Worm (Caenorhabditis elegans) whole organism, L4 larva: ENCODE measurements around the gene ced-4.

Experiments
- D1046.2 ChIP-seq: fragments of 200-800 bp; sonication (Bioruptor generic); IDR thresholded peaks from 2 replicates; pipeline ENCODE4 v1.3.6; 2022; ENCODE audit warnings: missing genetic modification characterization, missing compliant biosample characterization
- F49E8.2 ChIP-seq: sonication (generic microtip); optimal IDR thresholded peaks from 2 replicates; lab custom pipeline; 2016; ENCODE audit warnings: missing compliant biosample characterization, mild to moderate bottlenecking, missing genetic modification characterization, borderline replicate concordance
- T20F7.1 ChIP-seq: fragments of 200-800 bp; sonication (Bioruptor generic); optimal IDR thresholded peaks from 2 replicates; lab custom pipeline; 2018; ENCODE audit warnings: mild to moderate bottlenecking, missing genetic modification characterization, missing compliant biosample characterization
- Y5F2A.4 ChIP-seq: fragments of 200-800 bp; sonication (Bioruptor generic); optimal IDR thresholded peaks from 2 replicates; lab custom pipeline; 2018; ENCODE audit warnings: mild to moderate bottlenecking, missing genetic modification characterization, missing compliant biosample characterization
- aha-1 ChIP-seq: fragments of 150-350 bp; peaks from one replicate; lab custom pipeline; 2014; ENCODE audit warnings: missing biosample characterization, missing genetic modification characterization
- ceh-28 ChIP-seq: fragments of 150-350 bp; optimal IDR thresholded peaks from 2 replicates; lab custom pipeline; 2014; ENCODE audit warnings: missing biosample characterization, missing genetic modification reagents, missing genetic modification characterization
- ceh-62 ChIP-seq: sonication (generic microtip); optimal IDR thresholded peaks from 2 replicates; lab custom pipeline; 2017; ENCODE audit warnings: missing biosample characterization, missing genetic modification characterization
- ceh-82 ChIP-seq: sonication (generic microtip); optimal IDR thresholded peaks from 2 replicates; lab custom pipeline; 2017; ENCODE audit warnings: missing biosample characterization, missing genetic modification characterization
- ces-1 ChIP-seq: fragments of 150-350 bp; sonication (generic microtip); optimal IDR thresholded peaks from 4 replicates; lab custom pipeline; 2014; ENCODE audit warnings: missing biosample characterization, missing genetic modification reagents, missing genetic modification characterization
- daf-12 ChIP-seq: fragments of 150-350 bp; optimal IDR thresholded peaks from 2 replicates; lab custom pipeline; 2014; ENCODE audit warnings: missing biosample characterization, missing genetic modification reagents, missing genetic modification characterization
- daf-16 ChIP-seq, 3 experiments: sonication (generic microtip); optimal IDR thresholded peaks; 2 replicates each; lab custom pipeline; 2016 to 2017; ENCODE audit warnings: missing genetic modification characterization in 3 of 3, missing genetic modification reagents in 3 of 3, mild to moderate bottlenecking in 2 of 3, missing compliant biosample characterization in 2 of 3, missing biosample characterization in 1 of 3, moderate library complexity in 1 of 3
- daf-8 ChIP-seq: fragments of 200-800 bp; sonication (Bioruptor generic); IDR thresholded peaks from 2 replicates; pipeline ENCODE4 v1.3.6; 2022; ENCODE audit warnings: missing genetic modification characterization, missing compliant biosample characterization
- dve-1 ChIP-seq: sonication (generic microtip); optimal IDR thresholded peaks from 2 replicates; lab custom pipeline; 2017; ENCODE audit warnings: antibody characterized with exemption, mild to moderate bottlenecking, missing genetic modification characterization, missing compliant biosample characterization; ENCODE audit not compliant: insufficient read depth
- egl-27 ChIP-seq: sonication (generic microtip); optimal IDR thresholded peaks from 3 replicates; lab custom pipeline; 2017; ENCODE audit warnings: missing biosample characterization, missing genetic modification reagents, missing genetic modification characterization
- fkh-10 ChIP-seq: fragments of 150-350 bp; optimal IDR thresholded peaks from 2 replicates; lab custom pipeline; 2014; ENCODE audit warnings: missing biosample characterization, missing genetic modification reagents, missing genetic modification characterization
- fos-1 ChIP-seq: fragments of 150-350 bp; optimal IDR thresholded peaks from 2 replicates; lab custom pipeline; 2014; ENCODE audit warnings: missing biosample characterization, missing genetic modification characterization
- gei-8 ChIP-seq: fragments of 200-800 bp; sonication (Bioruptor generic); optimal IDR thresholded peaks from 2 replicates; lab custom pipeline; 2018; ENCODE audit warnings: mild to moderate bottlenecking, missing genetic modification characterization, missing compliant biosample characterization
- hlh-11 ChIP-seq: fragments of 200-800 bp; sonication (Bioruptor generic); optimal IDR thresholded peaks from 2 replicates; lab custom pipeline; 2018; ENCODE audit warnings: mild to moderate bottlenecking, missing genetic modification characterization, missing compliant biosample characterization
- jun-1 ChIP-seq: fragments of 150-350 bp; optimal IDR thresholded peaks from 2 replicates; lab custom pipeline; 2014; ENCODE audit warnings: missing biosample characterization, missing genetic modification reagents, missing genetic modification characterization
- lim-7 ChIP-seq: fragments of 200-800 bp; sonication (Bioruptor generic); IDR thresholded peaks from 2 replicates; pipeline ENCODE4 v1.3.6; 2022; ENCODE audit warnings: missing genetic modification characterization, missing compliant biosample characterization
- lin-29 ChIP-seq: fragments of 200-800 bp; sonication (Bioruptor generic); IDR thresholded peaks from 2 replicates; pipeline ENCODE4 v1.3.6; 2022; ENCODE audit warnings: missing genetic modification reagents, missing genetic modification characterization, missing compliant biosample characterization
- lin-38 ChIP-seq: fragments of 200-800 bp; sonication (Bioruptor generic); IDR thresholded peaks from 2 replicates; pipeline ENCODE4 v1.3.6; 2022; ENCODE audit warnings: missing genetic modification reagents, missing genetic modification characterization, missing compliant biosample characterization
- lin-39 ChIP-seq: fragments of 150-350 bp; optimal IDR thresholded peaks from 2 replicates; lab custom pipeline; 2014; ENCODE audit warnings: missing biosample characterization, missing genetic modification reagents, missing genetic modification characterization
- mep-1 ChIP-seq: fragments of 150-350 bp; sonication (generic microtip); optimal IDR thresholded peaks from 3 replicates; lab custom pipeline; 2014; ENCODE audit warnings: missing biosample characterization, missing genetic modification characterization
- mes-2 ChIP-seq: sonication (generic microtip); optimal IDR thresholded peaks from 2 replicates; lab custom pipeline; 2016; ENCODE audit warnings: missing genotype, mild to moderate bottlenecking, missing genetic modification characterization, missing compliant biosample characterization; ENCODE audit not compliant: poor library complexity, severe bottlenecking
- mxl-3 ChIP-seq: fragments of 200-800 bp; sonication (Bioruptor generic); optimal IDR thresholded peaks from 2 replicates; lab custom pipeline; 2018; ENCODE audit warnings: mild to moderate bottlenecking, missing genetic modification characterization, missing compliant biosample characterization
- nhr-11 ChIP-seq: fragments of 150-350 bp; optimal IDR thresholded peaks from 2 replicates; lab custom pipeline; 2014; ENCODE audit warnings: missing biosample characterization, missing genetic modification characterization
- nhr-111 ChIP-seq: fragments of 200-800 bp; sonication (Bioruptor generic); optimal IDR thresholded peaks from 2 replicates; lab custom pipeline; 2018; ENCODE audit warnings: mild to moderate bottlenecking, missing genetic modification characterization, missing compliant biosample characterization
- nhr-237 ChIP-seq: sonication (generic microtip); optimal IDR thresholded peaks from 2 replicates; lab custom pipeline; 2017; ENCODE audit warnings: missing biosample characterization, missing genetic modification characterization
- nhr-25 ChIP-seq: sonication (generic microtip); optimal IDR thresholded peaks from 2 replicates; lab custom pipeline; 2017; ENCODE audit warnings: missing genetic modification characterization, mild to moderate bottlenecking, missing compliant biosample characterization, antibody characterized with exemption, moderate library complexity, borderline replicate concordance; ENCODE audit not compliant: insufficient read depth
- nhr-42 ChIP-seq: fragments of 200-800 bp; sonication (Bioruptor generic); IDR thresholded peaks from 2 replicates; pipeline ENCODE4 v1.3.6; 2022; ENCODE audit warnings: missing genetic modification characterization, missing compliant biosample characterization
- nhr-6 ChIP-seq: fragments of 150-350 bp; optimal IDR thresholded peaks from 2 replicates; lab custom pipeline; 2014; ENCODE audit warnings: missing biosample characterization, missing genetic modification characterization
- nhr-77 ChIP-seq: fragments of 150-350 bp; optimal IDR thresholded peaks from 2 replicates; lab custom pipeline; 2014; ENCODE audit warnings: missing biosample characterization, missing genetic modification characterization
- pha-4 ChIP-seq, 2 experiments: fragments of 150-350 bp in 1 of 2; fragments of 200-800 bp in 1 of 2; sonication (Bioruptor generic) in 1 of 2; IDR thresholded peaks in 1 of 2; optimal IDR thresholded peaks in 1 of 2; 2 replicates each; pipeline versions ENCODE4 v1.3.6 to Lab custom; 2014 to 2022; ENCODE audit warnings: missing genetic modification characterization in 2 of 2, missing genetic modification reagents in 2 of 2, missing biosample characterization in 1 of 2, missing compliant biosample characterization in 1 of 2
- php-3 ChIP-seq: fragments of 200-800 bp; sonication (Bioruptor generic); IDR thresholded peaks from 2 replicates; pipeline ENCODE4 v1.3.6; 2022; ENCODE audit warnings: missing genetic modification reagents, missing genetic modification characterization, missing compliant biosample characterization
- skn-1 ChIP-seq: fragments of 150-350 bp; optimal IDR thresholded peaks from 2 replicates; lab custom pipeline; 2014; ENCODE audit warnings: missing biosample characterization, missing genetic modification characterization
- snpc-1.2 ChIP-seq: fragments of 200-800 bp; sonication (Bioruptor generic); IDR thresholded peaks from 2 replicates; pipeline ENCODE4 v1.3.6; 2022; ENCODE audit warnings: missing genetic modification reagents, missing genetic modification characterization, missing compliant biosample characterization
- spr-3 ChIP-seq: fragments of 200-800 bp; sonication (Bioruptor generic); optimal IDR thresholded peaks from 2 replicates; lab custom pipeline; 2018; ENCODE audit warnings: mild to moderate bottlenecking, missing genetic modification characterization, missing compliant biosample characterization
- tag-97 ChIP-seq: fragments of 200-800 bp; sonication (Bioruptor generic); IDR thresholded peaks from 2 replicates; pipeline ENCODE4 v1.3.6; 2022; ENCODE audit warnings: missing genetic modification characterization, missing compliant biosample characterization
- ztf-11 ChIP-seq: fragments of 150-350 bp; optimal IDR thresholded peaks from 2 replicates; lab custom pipeline; 2014; ENCODE audit warnings: missing biosample characterization, missing genetic modification characterization

ced-4 gene

DNA sequence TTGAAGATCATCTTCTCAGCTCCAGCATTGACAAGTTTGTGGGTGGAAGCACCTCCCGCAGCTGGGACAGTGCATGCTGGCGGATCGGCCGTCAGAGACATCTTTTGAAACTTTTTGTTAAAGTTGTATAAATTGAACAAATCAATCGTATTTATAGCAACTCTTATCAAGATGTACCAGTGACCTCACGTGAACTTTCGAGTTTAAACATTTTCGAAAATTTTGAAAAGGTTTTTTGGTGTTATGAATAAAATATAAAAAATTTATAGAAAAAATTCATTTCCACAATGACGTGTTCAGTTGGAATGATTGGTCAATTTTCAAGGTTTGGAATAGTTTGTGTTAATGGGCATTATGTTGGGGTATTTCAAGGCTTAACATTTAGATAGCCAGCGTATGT lies 16.5 kb downstream of the ced-4 start, which contains the start of the genes msd-4 and C35D10.3:
TSS of gene msd-4 (minus strand) at position 101 of the 400 bp plus-strand sequence.
TSS of gene C35D10.3 (plus strand) at position 279 of the 400 bp plus-strand sequence.
- TF ChIP-seq nhr-6 (tag; lab: Kevin White, UChicago) (no peak), egl-27 (tag; lab: Kevin White, UChicago) (no peak)

DNA sequence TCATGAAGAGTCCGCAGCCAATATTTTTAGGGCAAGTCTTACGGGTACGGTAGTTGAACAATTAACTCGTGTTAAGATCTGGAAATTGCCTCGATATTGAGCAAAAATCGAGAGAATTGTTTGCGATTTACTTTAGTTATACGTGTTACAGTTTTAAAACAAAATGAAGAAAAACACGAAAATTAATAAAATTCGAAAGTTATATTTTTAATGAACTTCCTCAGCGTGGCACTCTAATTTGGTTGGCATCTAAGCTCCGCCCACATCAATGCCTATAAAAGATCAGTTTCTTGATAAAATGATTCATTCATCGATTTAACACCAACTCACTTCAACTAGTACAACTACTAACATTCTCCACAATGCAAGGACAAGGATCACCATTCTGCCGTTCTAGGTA lies 18.4 kb downstream of the ced-4 start, which contains the start of gene gipc-1:
TSS of gene gipc-1 (plus strand) at position 301 of the 400 bp plus-strand sequence.
- TF ChIP-seq snpc-1.2 (GFP tag; lab: Robert Waterston, UW) (no peak), ceh-82 (tag; lab: Kevin White, UChicago) (no peak), mes-2 (tag; lab: Kevin White, UChicago) (no peak), D1046.2 (GFP tag; lab: Robert Waterston, UW) (no peak), lin-38 (GFP tag; lab: Robert Waterston, UW) (no peak), ztf-11 (no peak), nhr-237 (tag; lab: Kevin White, UChicago) (no peak), lin-29 (GFP tag; lab: Robert Waterston, UW) (no peak), pha-4 (GFP tag; IDR thresholded peaks at IDR 0.05; lab: Robert Waterston, UW) (no peak), pha-4 (tag; optimal IDR thresholded peaks at IDR 0.05; lab: Kevin White, UChicago) (no peak), nhr-42 (GFP tag; lab: Robert Waterston, UW) (no peak), F49E8.2 (tag; lab: Kevin White, UChicago) (no peak), nhr-111 (no peak), daf-12 (tag; lab: Kevin White, UChicago) (no peak), jun-1 (tag; lab: Kevin White, UChicago) (no peak), nhr-11 (tag; lab: Kevin White, UChicago) (no peak), ces-1 (GFP tag; lab: Kevin White, UChicago) (no peak), ceh-28 (tag; lab: Kevin White, UChicago) (no peak), tag-97 (GFP tag; lab: Robert Waterston, UW) (no peak), dve-1 (tag; lab: Kevin White, UChicago) (no peak), ceh-62 (tag; lab: Kevin White, UChicago) (no peak)

ce11 chrIII:4873395-4873794 lies 21.3 kb downstream of the ced-4 start:
- TF ChIP-seq daf-8 (GFP tag; lab: Robert Waterston, UW) (no peak), fos-1 (tag; lab: Kevin White, UChicago) (no peak), T20F7.1 (GFP tag; lab: Kevin White, UChicago) (no peak), aha-1 (tag; lab: Kevin White, UChicago) (peak; percentile 96), lin-38 (GFP tag; lab: Robert Waterston, UW) (no peak)

DNA sequence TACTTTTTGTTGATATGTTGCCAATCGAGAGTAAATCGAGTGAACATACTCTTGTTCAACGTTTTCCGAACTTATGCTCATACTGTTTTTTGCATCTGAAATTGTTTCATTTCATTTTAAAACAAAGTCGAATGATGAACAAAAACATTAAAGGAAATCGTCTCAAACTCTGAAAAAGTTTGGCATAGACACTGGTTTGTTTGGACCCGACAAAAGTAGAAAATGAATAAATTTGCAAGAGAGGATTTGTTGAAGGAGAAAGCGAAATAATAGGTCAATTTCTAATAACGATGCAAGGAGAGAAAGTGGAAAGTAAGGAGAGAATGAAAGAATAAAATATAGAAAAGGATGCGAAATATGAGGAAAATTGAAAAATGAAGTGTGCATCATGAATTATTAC lies 22.5 kb downstream of the ced-4 start, which contains the start of gene C35D10.12:
TSS of gene C35D10.12 (minus strand) at position 101 of the 400 bp plus-strand sequence.
- TF ChIP-seq hlh-11 (tag; lab: Kevin White, UChicago) = no peak
- TF ChIP-seq php-3 (GFP tag; lab: Robert Waterston, UW) = no peak
- TF ChIP-seq nhr-77 (tag; lab: Kevin White, UChicago) = no peak
- TF ChIP-seq mep-1 (tag; lab: Kevin White, UChicago) = no peak
- TF ChIP-seq lim-7 (GFP tag; lab: Robert Waterston, UW) = no peak
- no peak for TF ChIP-seq gei-8 (GFP tag; lab: Kevin White, UChicago)
- no peak for TF ChIP-seq lin-39 (tag; lab: Kevin White, UChicago)
- TF ChIP-seq nhr-25 (tag; lab: Kevin White, UChicago) = no peak
- no peak for TF ChIP-seq dve-1 (tag; lab: Kevin White, UChicago)
- TF ChIP-seq T20F7.1 (GFP tag; lab: Kevin White, UChicago) = no peak
- TF ChIP-seq spr-3 (GFP tag; lab: Kevin White, UChicago) = no peak
- no peak for TF ChIP-seq nhr-111
- no peak for TF ChIP-seq Y5F2A.4
- no peak for TF ChIP-seq skn-1 (tag; lab: Kevin White, UChicago)
- TF ChIP-seq mxl-3 = no peak
- TF ChIP-seq fkh-10 (GFP tag; lab: Kevin White, UChicago) = no peak
- TF ChIP-seq nhr-42 (GFP tag; lab: Robert Waterston, UW) = no peak
- TF ChIP-seq daf-16 (GFP tag; optimal IDR thresholded peaks at IDR 0.05; lab: Kevin White, UChicago) = no peak
- no peak for TF ChIP-seq daf-16 (tag; optimal IDR thresholded peaks at IDR 0.05; lab: Kevin White, UChicago)
